Worm (Caenorhabditis elegans) whole organism, L2 larva: Measurements from ENCODE around the gene acy-3.

Experiments
- C34F6.9 ChIP-seq: fragments of 150-350 bp; optimal IDR thresholded peaks from 2 replicates; lab custom pipeline; 2014; ENCODE audit warnings: missing biosample characterization, missing genetic modification characterization
- F13H6.1 ChIP-seq: sonication (generic microtip); optimal IDR thresholded peaks from 2 replicates; lab custom pipeline; 2016; ENCODE audit warnings: missing genetic modification characterization, missing compliant biosample characterization
- R02D3.7 ChIP-seq: fragments of 150-350 bp; optimal IDR thresholded peaks from 2 replicates; lab custom pipeline; 2014; ENCODE audit warnings: missing biosample characterization, missing genetic modification characterization
- ZK546.5 ChIP-seq: sonication (generic microtip); optimal IDR thresholded peaks from 2 replicates; lab custom pipeline; 2017; ENCODE audit warnings: missing biosample characterization, missing genetic modification characterization
- alr-1 ChIP-seq: fragments of 150-350 bp; optimal IDR thresholded peaks from 2 replicates; lab custom pipeline; 2014; ENCODE audit warnings: missing biosample characterization, missing genetic modification characterization
- aly-2 ChIP-seq: fragments of 150-350 bp; optimal IDR thresholded peaks from 2 replicates; lab custom pipeline; 2014; ENCODE audit warnings: missing biosample characterization, missing genetic modification characterization
- ama-1 ChIP-seq: fragments of 150-350 bp; optimal IDR thresholded peaks from 2 replicates; lab custom pipeline; 2018; ENCODE audit warnings: inconsistent platforms
- blmp-1 ChIP-seq: sonication (generic microtip); optimal IDR thresholded peaks from 2 replicates; lab custom pipeline; 2017; ENCODE audit warnings: missing genetic modification characterization, mild to moderate bottlenecking, missing compliant biosample characterization, antibody characterized with exemption, moderate library complexity; ENCODE audit not compliant: insufficient read depth
- ceh-16 ChIP-seq: fragments of 150-350 bp; optimal IDR thresholded peaks from 2 replicates; lab custom pipeline; 2014; ENCODE audit warnings: missing biosample characterization, missing genetic modification characterization
- ceh-82 ChIP-seq: fragments of 150-350 bp; optimal IDR thresholded peaks from 2 replicates; lab custom pipeline; 2014; ENCODE audit warnings: missing biosample characterization, missing genetic modification characterization
- elt-1 ChIP-seq: fragments of 150-350 bp; optimal IDR thresholded peaks from 2 replicates; lab custom pipeline; 2014; ENCODE audit warnings: missing biosample characterization, missing genetic modification characterization
- elt-3 ChIP-seq: sonication (generic microtip); optimal IDR thresholded peaks from 2 replicates; lab custom pipeline; 2017; ENCODE audit warnings: missing biosample characterization, missing genetic modification characterization
- fos-1 ChIP-seq: fragments of 150-350 bp; optimal IDR thresholded peaks from 2 replicates; lab custom pipeline; 2014; ENCODE audit warnings: missing biosample characterization, missing genetic modification characterization
- gmeb-1 ChIP-seq: fragments of 150-350 bp; optimal IDR thresholded peaks from 2 replicates; lab custom pipeline; 2014; ENCODE audit warnings: missing biosample characterization, missing genetic modification characterization
- lin-11 ChIP-seq: fragments of 150-350 bp; sonication (generic microtip); optimal IDR thresholded peaks from 2 replicates; lab custom pipeline; 2014; ENCODE audit warnings: missing biosample characterization, missing genetic modification characterization, inconsistent platforms, mixed read lengths
- lin-13 ChIP-seq: fragments of 150-350 bp; optimal IDR thresholded peaks from 2 replicates; lab custom pipeline; 2014; ENCODE audit warnings: missing biosample characterization, missing genetic modification reagents, missing genetic modification characterization
- lin-39 ChIP-seq: fragments of 150-350 bp; optimal IDR thresholded peaks from 2 replicates; lab custom pipeline; 2014; ENCODE audit warnings: missing biosample characterization, missing genetic modification reagents, missing genetic modification characterization
- lsy-2 ChIP-seq, 2 experiments: fragments of 150-350 bp in 1 of 2; sonication (generic microtip) in 1 of 2; optimal IDR thresholded peaks; 2 replicates each; lab custom pipeline; 2014 to 2017; ENCODE audit warnings: missing biosample characterization in 2 of 2, missing genetic modification characterization in 2 of 2
- nhr-10 ChIP-seq: sonication (generic microtip); optimal IDR thresholded peaks from 2 replicates; lab custom pipeline; 2017; ENCODE audit warnings: missing biosample characterization, missing genetic modification characterization
- nhr-11 ChIP-seq: fragments of 150-350 bp; optimal IDR thresholded peaks from 2 replicates; lab custom pipeline; 2014; ENCODE audit warnings: missing biosample characterization, missing genetic modification characterization
- nhr-129 ChIP-seq: fragments of 150-350 bp; optimal IDR thresholded peaks from 2 replicates; lab custom pipeline; 2014; ENCODE audit warnings: missing biosample characterization, missing genetic modification characterization
- nhr-21 ChIP-seq: fragments of 150-350 bp; optimal IDR thresholded peaks from 2 replicates; lab custom pipeline; 2014; ENCODE audit warnings: missing biosample characterization, missing genetic modification characterization
- nhr-23 ChIP-seq: fragments of 150-350 bp; optimal IDR thresholded peaks from 2 replicates; lab custom pipeline; 2014; ENCODE audit warnings: missing biosample characterization, missing genetic modification reagents, missing genetic modification characterization
- nhr-237 ChIP-seq: fragments of 150-350 bp; optimal IDR thresholded peaks from 2 replicates; lab custom pipeline; 2014; ENCODE audit warnings: missing biosample characterization, missing genetic modification characterization
- nhr-25 ChIP-seq: fragments of 150-350 bp; sonication (generic microtip); optimal IDR thresholded peaks from 3 replicates; lab custom pipeline; 2014; ENCODE audit warnings: missing biosample characterization, missing genetic modification characterization
- nhr-6 ChIP-seq: fragments of 150-350 bp; optimal IDR thresholded peaks from 2 replicates; lab custom pipeline; 2014; ENCODE audit warnings: missing biosample characterization, missing genetic modification characterization
- peb-1 ChIP-seq: fragments of 150-350 bp; optimal IDR thresholded peaks from 2 replicates; lab custom pipeline; 2014; ENCODE audit warnings: missing biosample characterization, missing genetic modification characterization
- skn-1 ChIP-seq: sonication (generic microtip); optimal IDR thresholded peaks from 2 replicates; lab custom pipeline; 2017; ENCODE audit warnings: missing biosample characterization, missing genetic modification characterization
- sma-3 ChIP-seq: sonication (generic microtip); optimal IDR thresholded peaks from 2 replicates; lab custom pipeline; 2016; ENCODE audit warnings: missing genetic modification reagents, missing genetic modification characterization, missing compliant biosample characterization
- unc-39 ChIP-seq: fragments of 150-350 bp; optimal IDR thresholded peaks from 2 replicates; lab custom pipeline; 2014; ENCODE audit warnings: missing biosample characterization, missing genetic modification characterization
- unc-62 ChIP-seq: fragments of 150-350 bp; optimal IDR thresholded peaks from 2 replicates; lab custom pipeline; 2014; ENCODE audit warnings: missing biosample characterization, missing genetic modification reagents, missing genetic modification characterization
- zag-1 ChIP-seq: fragments of 150-350 bp; optimal IDR thresholded peaks from 2 replicates; lab custom pipeline; 2014; ENCODE audit warnings: missing biosample characterization, missing genetic modification characterization
- ztf-11 ChIP-seq: sonication (generic microtip); optimal IDR thresholded peaks from 2 replicates; lab custom pipeline; 2017; ENCODE audit warnings: missing biosample characterization, missing genetic modification characterization

The acy-3 gene

DNA sequence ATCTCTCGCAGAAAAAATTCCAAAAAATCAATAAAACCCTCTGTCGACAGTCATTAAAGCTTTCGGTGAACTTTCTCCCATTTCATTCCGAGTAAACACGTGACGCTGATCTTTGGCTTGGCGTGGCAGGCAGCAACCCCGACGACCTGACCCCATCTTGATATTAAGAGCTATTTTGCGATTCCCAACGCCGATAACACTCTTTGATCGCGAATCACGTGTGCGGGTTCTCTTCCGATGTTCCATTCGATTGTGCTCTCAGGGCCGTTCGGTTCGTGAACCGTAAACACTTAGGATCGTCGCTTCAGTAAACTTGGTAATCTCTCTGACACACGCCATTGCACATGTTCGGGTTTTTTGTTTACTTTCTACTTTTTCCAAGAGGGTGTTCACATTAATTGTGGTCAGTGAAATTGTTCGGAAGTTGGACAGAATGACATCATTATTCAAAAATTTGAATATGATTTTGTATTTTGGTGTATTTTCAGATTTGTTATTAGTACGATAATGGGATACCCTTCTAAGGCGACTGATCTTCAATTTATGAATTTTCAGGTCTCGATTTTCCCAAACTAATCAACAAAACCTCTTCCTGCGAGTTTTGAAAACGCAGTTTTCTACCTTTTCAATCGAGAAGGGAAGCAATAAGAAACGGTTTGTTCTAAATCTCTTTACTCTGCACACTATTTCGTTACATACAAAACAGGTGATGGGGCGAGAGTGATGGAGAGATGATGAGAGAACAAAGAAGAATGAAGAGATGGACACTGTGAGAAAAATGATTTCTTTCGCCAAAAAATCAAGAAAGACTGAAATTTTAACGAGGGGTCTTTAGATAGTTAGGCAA lies 11.1 kb upstream of the acy-3 start (continued):
- TF ChIP-seq ztf-11 (tag; lab: Kevin White, UChicago) (no peak), unc-39 (tag; lab: Kevin White, UChicago) (no peak), lsy-2 (tag; optimal IDR thresholded peaks at IDR 0.05; lab: Kevin White, UChicago) (peak in 1 of 2 experiments; percentile 39), elt-1 (peak; percentile 91), ceh-16 (tag; lab: Kevin White, UChicago) (peak; percentile 88), lin-13 (peak; percentile 0), nhr-237 (tag; lab: Kevin White, UChicago) (no peak), gmeb-1 (tag; lab: Kevin White, UChicago) (no peak), C34F6.9 (tag; lab: Kevin White, UChicago) (no peak), fos-1 (tag; lab: Kevin White, UChicago) (peak; percentile 31), unc-62 (GFP tag; lab: Kevin White, UChicago) (no peak), blmp-1 (tag; lab: Kevin White, UChicago) (peak; percentile 84)
- TF ChIP-seq, all 48 proteins: peak for 17

DNA sequence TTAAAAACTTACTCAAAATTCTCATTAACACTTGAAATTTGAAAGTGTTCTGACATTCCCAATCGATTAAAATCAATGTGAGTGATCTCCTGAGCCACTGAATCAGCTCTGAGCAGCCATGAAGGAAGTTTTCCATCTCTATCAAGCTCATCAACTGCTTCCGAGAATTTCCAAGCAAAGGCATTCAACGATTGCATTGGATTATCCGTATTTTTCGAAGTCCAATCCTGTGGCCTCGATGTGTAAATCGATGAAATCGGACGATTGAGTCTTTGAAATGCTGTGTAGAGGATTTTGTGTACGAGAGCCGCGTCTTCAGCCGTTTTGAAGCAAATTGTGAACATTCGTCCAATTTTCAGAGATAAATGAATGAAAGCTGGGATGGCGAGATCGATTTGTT lies 9.7 kb upstream of the acy-3 start:
- TF ChIP-seq nhr-11 (tag; lab: Kevin White, UChicago) (no peak), skn-1 (tag; lab: Kevin White, UChicago) (no peak), elt-1 (no peak), unc-39 (tag; lab: Kevin White, UChicago) (no peak), nhr-129 (tag; lab: Kevin White, UChicago) (no peak), nhr-6 (no peak)

DNA sequence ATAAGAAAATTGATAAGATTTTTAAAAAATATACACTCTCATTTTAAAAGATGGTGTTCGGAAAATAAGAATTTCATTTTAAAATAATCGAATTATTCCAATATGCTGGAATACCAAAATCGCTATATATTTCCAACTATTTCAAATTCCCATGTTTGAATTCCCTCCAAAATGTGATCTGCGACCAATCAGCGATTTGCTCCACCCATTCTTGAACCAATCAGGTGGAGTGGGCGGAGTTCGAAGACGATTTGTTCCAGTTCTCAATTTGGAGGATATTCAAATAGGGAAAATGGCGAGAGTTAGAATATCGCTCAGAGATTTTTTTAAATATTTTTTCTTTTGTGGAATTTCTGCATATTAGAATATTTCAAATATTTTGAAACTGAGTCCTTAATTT lies 4.6 kb upstream of the acy-3 start:
- TF ChIP-seq ZK546.5 (tag; lab: Kevin White, UChicago) (no peak), nhr-23 (tag; lab: Kevin White, UChicago) (no peak), peb-1 (tag; lab: Kevin White, UChicago) (no peak), lin-39 (tag; lab: Kevin White, UChicago) (no peak), nhr-237 (tag; lab: Kevin White, UChicago) (no peak), zag-1 (tag; lab: Kevin White, UChicago) (no peak), R02D3.7 (tag; lab: Kevin White, UChicago) (no peak), nhr-21 (tag; lab: Kevin White, UChicago) (no peak), lin-11 (tag; lab: Kevin White, UChicago) (no peak), lsy-2 (tag; optimal IDR thresholded peaks at IDR 0.05; lab: Kevin White, UChicago) (no peak), ceh-82 (tag; lab: Kevin White, UChicago) (no peak), sma-3 (GFP tag; lab: Kevin White, UChicago) (no peak), elt-3 (tag; lab: Kevin White, UChicago) (no peak), gmeb-1 (tag; lab: Kevin White, UChicago) (no peak)

DNA sequence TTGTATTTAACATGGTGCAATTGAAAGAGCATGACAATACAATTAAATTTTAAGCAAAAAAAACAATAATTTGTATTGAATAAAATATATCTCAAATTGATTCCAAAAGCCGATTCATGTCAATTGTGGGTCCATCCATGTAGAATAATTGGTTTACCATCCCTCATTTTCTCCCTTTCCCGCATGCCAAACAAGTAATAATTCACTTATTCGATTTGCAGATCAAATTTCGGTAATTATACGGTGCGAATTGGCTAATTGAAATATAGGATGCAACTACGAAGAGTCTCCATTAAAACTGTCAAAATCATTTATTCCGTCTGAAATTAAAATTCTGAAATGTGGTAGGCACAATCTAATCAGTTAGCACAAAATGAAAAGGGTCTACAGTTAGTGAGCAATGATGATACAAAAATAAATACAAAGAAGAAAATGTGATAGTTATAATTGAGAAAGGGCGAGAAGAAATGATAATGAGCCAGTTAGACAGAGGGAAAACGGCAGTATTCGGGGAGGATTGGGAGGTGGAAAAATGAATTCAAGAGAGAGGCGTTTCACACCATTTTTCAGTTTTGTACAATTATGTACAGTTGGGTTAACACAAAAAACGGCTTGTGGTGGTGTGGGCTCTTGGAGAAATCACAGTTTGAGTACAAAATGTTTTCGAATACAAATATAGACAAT lies 3.6 kb upstream of the acy-3 start:
- TF ChIP-seq unc-62 (GFP tag; lab: Kevin White, UChicago) (no peak), ama-1 (lab: Kevin White, UChicago) (peak; percentile 57), aly-2 (tag; lab: Kevin White, UChicago) (no peak), zag-1 (tag; lab: Kevin White, UChicago) (no peak), lin-13 (peak; percentile 15), gmeb-1 (tag; lab: Kevin White, UChicago) (no peak), ceh-16 (tag; lab: Kevin White, UChicago) (no peak), nhr-129 (tag; lab: Kevin White, UChicago) (no peak), nhr-25 (peak; percentile 62), nhr-21 (tag; lab: Kevin White, UChicago) (peak; percentile 23), alr-1 (tag; lab: Kevin White, UChicago) (no peak), nhr-23 (tag; lab: Kevin White, UChicago) (no peak), elt-1 (no peak), nhr-10 (tag; lab: Kevin White, UChicago) (no peak), F13H6.1 (no peak), lsy-2 (tag; optimal IDR thresholded peaks at IDR 0.05; lab: Kevin White, UChicago) (peak in 1 of 2 experiments; percentile 22), unc-39 (tag; lab: Kevin White, UChicago) (no peak), R02D3.7 (tag; lab: Kevin White, UChicago) (no peak)
- TF ChIP-seq, all 48 proteins: peak for 5
